Fruit fly (Drosophila melanogaster): ENCODE measurements around the gene Edem1.

DNA sequence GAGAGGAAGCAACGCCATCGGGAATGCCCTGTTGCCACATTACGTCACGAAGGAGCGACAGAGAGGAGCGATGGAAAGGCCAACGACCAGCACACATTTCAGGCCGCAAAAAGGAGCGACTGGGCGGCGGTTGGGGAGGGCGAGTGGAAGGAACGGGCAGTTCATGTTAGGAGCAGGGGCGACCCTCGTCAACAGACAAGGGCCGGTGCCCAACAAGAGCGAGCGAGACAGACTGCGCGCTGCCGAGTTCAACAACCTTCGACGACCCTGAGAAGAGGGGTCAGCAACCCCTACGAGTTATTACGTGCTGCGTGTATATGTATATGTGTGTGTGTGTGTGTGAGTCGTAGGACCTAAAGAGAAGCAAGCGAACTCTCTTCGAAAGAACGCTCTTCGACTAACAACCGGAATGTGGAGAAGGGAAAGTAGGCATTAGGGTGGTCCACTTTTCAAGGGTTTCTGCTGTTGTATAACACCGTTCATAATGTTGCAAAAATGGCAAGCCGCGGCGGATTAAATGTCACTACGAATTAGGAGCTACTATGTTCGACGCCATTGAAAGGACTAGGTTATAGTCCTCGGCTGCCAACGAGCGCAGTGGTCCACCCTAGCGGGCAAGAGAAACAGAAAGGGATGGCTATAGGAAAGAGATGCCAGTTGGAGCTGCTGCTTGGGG, 42.9 kb upstream of the Edem1 start:
- TF ChIP-seq psq (optimal IDR thresholded peaks at IDR 0.05), result no peak
- no peak for TF ChIP-seq CG8478 (optimal IDR thresholded peaks at IDR 0.05)
- TF ChIP-seq Dll (optimal IDR thresholded peaks at IDR 0.05), result no peak
- TF ChIP-seq pan (optimal IDR thresholded peaks at IDR 0.05), result no peak
- peak; percentile 99 for TF ChIP-seq EcR (GFP tag; optimal IDR thresholded peaks at IDR 0.05)
- TF ChIP-seq usp (GFP tag; optimal IDR thresholded peaks at IDR 0.05), result no peak

Data from whole organism.